Fruit fly (Drosophila melanogaster): ENCODE data around the gene CG12236.
A peak's percentile ranks its signal among the peaks of the same experiment; 100 is the strongest.

The CG12236 gene

dm6 chrX:5891666-5892444, 16.1 kb upstream of the CG12236 start (continued):
- TF ChIP-seq CG8290 (GFP tag; optimal IDR thresholded peaks at IDR 0.05), result no peak
- peak in 1 of 2 experiments; percentile 48 for TF ChIP-seq CG8290 (tag; optimal IDR thresholded peaks at IDR 0.05)
- TF ChIP-seq Six4 (GFP tag; optimal IDR thresholded peaks at IDR 0.05), result no peak
- no peak for TF ChIP-seq CG10274 (GFP tag; optimal IDR thresholded peaks at IDR 0.05)
- TF ChIP-seq CHES-1-like (GFP tag; optimal IDR thresholded peaks at IDR 0.05), result peak; percentile 31
- TF ChIP-seq ash1 (GFP tag; optimal IDR thresholded peaks at IDR 0.05), result no peak
- no peak for TF ChIP-seq Sry-β (GFP tag; optimal IDR thresholded peaks at IDR 0.05)
- peak; percentile 66 for TF ChIP-seq lilli (GFP tag; optimal IDR thresholded peaks at IDR 0.05)
- TF ChIP-seq gcm (GFP tag; optimal IDR thresholded peaks at IDR 0.05), result no peak
- TF ChIP-seq slp2 (GFP tag; optimal IDR thresholded peaks at IDR 0.05), result no peak
- TF ChIP-seq Lim3 (GFP tag; IDR thresholded peaks at IDR 0.05), result no peak
- TF ChIP-seq CG16863 (GFP tag; optimal IDR thresholded peaks at IDR 0.05), result no peak
- no peak for TF ChIP-seq sim (GFP tag; IDR thresholded peaks at IDR 0.05)
- no peak for TF ChIP-seq CG11696 (GFP tag; IDR thresholded peaks at IDR 0.05)
- no peak for TF ChIP-seq otp (GFP tag; IDR thresholded peaks at IDR 0.05)
- peak; percentile 69 for TF ChIP-seq gem (tag; optimal IDR thresholded peaks at IDR 0.05)
- TF ChIP-seq h (optimal IDR thresholded peaks at IDR 0.05), result no peak
- no peak for TF ChIP-seq HLH3B (GFP tag; IDR thresholded peaks at IDR 0.05)
- TF ChIP-seq klu (GFP tag; IDR thresholded peaks at IDR 0.05), result 0 out of 2 replicates have a peak, but pooled peaks have one; percentile 17
- no peak for TF ChIP-seq Hr78 (GFP tag; optimal IDR thresholded peaks at IDR 0.05)
- no peak for TF ChIP-seq CG9876 (GFP tag; optimal IDR thresholded peaks at IDR 0.05)
- TF ChIP-seq ara (GFP tag; IDR thresholded peaks at IDR 0.05), result peak; percentile 49
- peak; percentile 3 for TF ChIP-seq gsb-n (tag; optimal IDR thresholded peaks at IDR 0.05)
- TF ChIP-seq CG8359 (GFP tag; optimal IDR thresholded peaks at IDR 0.05; ENCODE audit: borderline replicate concordance), result no peak
- TF ChIP-seq ato (GFP tag; IDR thresholded peaks at IDR 0.05; ENCODE audit: partially characterized antibody), result no peak
- TF ChIP-seq CG13123 (GFP tag; optimal IDR thresholded peaks at IDR 0.05), result no peak
- no peak for TF ChIP-seq croc (GFP tag; conservative IDR thresholded peaks at IDR 0.05)
- TF ChIP-seq ham (GFP tag; IDR thresholded peaks at IDR 0.05), result no peak
- no peak for TF ChIP-seq CG2129 (GFP tag; IDR thresholded peaks at IDR 0.05; ENCODE audit: partially characterized antibody)
- peak; percentile 80 for TF ChIP-seq CG9932 (GFP tag; IDR thresholded peaks at IDR 0.05)
- TF ChIP-seq cas (GFP tag; IDR thresholded peaks at IDR 0.05), result no peak
- no peak for TF ChIP-seq da (GFP tag; optimal IDR thresholded peaks at IDR 0.05)
- no peak for TF ChIP-seq nom (GFP tag; optimal IDR thresholded peaks at IDR 0.05)
- TF ChIP-seq CG9437 (GFP tag; optimal IDR thresholded peaks at IDR 0.05), result no peak
- no peak for TF ChIP-seq Hmx (GFP tag; optimal IDR thresholded peaks at IDR 0.05)
- peak; percentile 61 for TF ChIP-seq gro (GFP tag; optimal IDR thresholded peaks at IDR 0.05)
- TF ChIP-seq sr (GFP tag; IDR thresholded peaks at IDR 0.05), result no peak
- no peak for TF ChIP-seq kni (GFP tag; optimal IDR thresholded peaks at IDR 0.05)
- TF ChIP-seq CG2116 (GFP tag; optimal IDR thresholded peaks at IDR 0.05), result no peak
- 0 out of 2 replicates have a peak, but pooled peaks have one; percentile 27 for TF ChIP-seq CG31441 (GFP tag; IDR thresholded peaks at IDR 0.05)
- peak; percentile 14 for TF ChIP-seq CG1792 (GFP tag; optimal IDR thresholded peaks at IDR 0.05)
- no peak for TF ChIP-seq Asciz (GFP tag; optimal IDR thresholded peaks at IDR 0.05)
- TF ChIP-seq Optix (GFP tag; IDR thresholded peaks at IDR 0.05), result no peak
- peak; percentile 16 for TF ChIP-seq zf30C (GFP tag; optimal IDR thresholded peaks at IDR 0.05)
- peak; percentile 28 for TF ChIP-seq caup (GFP tag; optimal IDR thresholded peaks at IDR 0.05; ENCODE audit: severe bottlenecking)
- TF ChIP-seq Spps (tag; optimal IDR thresholded peaks at IDR 0.05), result no peak
- TF ChIP-seq CG32767 (GFP tag; IDR thresholded peaks at IDR 0.05), result no peak
- peak; percentile 9 for TF ChIP-seq CG14710 (tag; optimal IDR thresholded peaks at IDR 0.05)
- TF ChIP-seq CG9817 (tag; optimal IDR thresholded peaks at IDR 0.05), result peak; percentile 3
- no peak for TF ChIP-seq CG33557 (GFP tag; optimal IDR thresholded peaks at IDR 0.05)

Measured in whole organism, embryonic.